Fruit fly (Drosophila melanogaster) whole organism, embryonic: ENCODE data around the gene CG7333.
A peak's percentile ranks its signal among the peaks of the same experiment; 100 is the strongest.

Experiments used
- BtbVII ChIP-seq: fragments of 200-800 bp; sonication (Bioruptor generic); optimal IDR thresholded peaks from 3 replicates; lab custom pipeline; 2017; ENCODE audit warnings: missing biosample characterization, mild to moderate bottlenecking, missing genetic modification characterization
- CG10462 ChIP-seq: fragments of 200-800 bp; sonication (Bioruptor generic); optimal IDR thresholded peaks from 2 replicates; lab custom pipeline; 2016; ENCODE audit warnings: missing biosample characterization, missing genetic modification characterization
- CG11560 ChIP-seq: fragments of 200-800 bp; sonication (Bioruptor generic); IDR thresholded peaks from 3 replicates; pipeline ENCODE4 v1.3.6; 2022; ENCODE audit warnings: missing biosample characterization, missing genetic modification characterization
- CG12104 ChIP-seq: fragments of 200-800 bp; sonication (Bioruptor generic); optimal IDR thresholded peaks from 3 replicates; lab custom pipeline; 2016; ENCODE audit warnings: missing biosample characterization, missing genetic modification characterization
- CG13287 ChIP-seq: fragments of 200-800 bp; sonication (Bioruptor generic); IDR thresholded peaks from 2 replicates; pipeline ENCODE4 v1.3.6; 2022; ENCODE audit warnings: missing biosample characterization, missing genetic modification characterization; ENCODE audit not compliant: partially characterized antibody
- CG15011 ChIP-seq: fragments of 200-800 bp; sonication (Bioruptor generic); optimal IDR thresholded peaks from 3 replicates; lab custom pipeline; 2018; ENCODE audit warnings: missing biosample characterization, mild to moderate bottlenecking, missing genetic modification characterization
- CG1602 ChIP-seq: fragments of 200-800 bp; sonication (Bioruptor generic); optimal IDR thresholded peaks from 3 replicates; lab custom pipeline; 2016; ENCODE audit warnings: missing biosample characterization, missing genetic modification characterization
- CG16779 ChIP-seq: fragments of 200-800 bp; sonication (Bioruptor generic); IDR thresholded peaks from 2 replicates; pipeline ENCODE4 v1.3.6; 2022; ENCODE audit warnings: missing biosample characterization, missing genetic modification characterization
- CG16813 ChIP-seq: fragments of 200-800 bp; sonication (Bioruptor generic); IDR thresholded peaks from 3 replicates; pipeline ENCODE4 v1.3.6; 2022; ENCODE audit warnings: missing biosample characterization, missing genetic modification characterization; ENCODE audit not compliant: partially characterized antibody
- CG17385 ChIP-seq: fragments of 200-800 bp; sonication (Bioruptor generic); optimal IDR thresholded peaks from 3 replicates; lab custom pipeline; 2018; ENCODE audit warnings: missing biosample characterization, mild to moderate bottlenecking, missing genetic modification characterization
- CG30020 ChIP-seq: fragments of 200-800 bp; optimal IDR thresholded peaks from 2 replicates; lab custom pipeline; 2019; ENCODE audit warnings: missing biosample characterization, mild to moderate bottlenecking, missing genetic modification characterization, moderate library complexity
- CG31365 ChIP-seq: fragments of 200-800 bp; sonication (Bioruptor generic); optimal IDR thresholded peaks from 2 replicates; lab custom pipeline; 2018; ENCODE audit warnings: missing biosample characterization, mild to moderate bottlenecking, missing genetic modification characterization
- CG32532 ChIP-seq: fragments of 200-800 bp; sonication (Bioruptor generic); IDR thresholded peaks from 2 replicates; pipeline ENCODE4 v1.3.6; 2022; ENCODE audit warnings: missing biosample characterization, missing genetic modification characterization
- CG34224 ChIP-seq: fragments of 200-800 bp; sonication (Bioruptor generic); IDR thresholded peaks from 3 replicates; pipeline ENCODE4 v1.3.6; 2022; ENCODE audit warnings: missing biosample characterization, missing genetic modification characterization; ENCODE audit not compliant: partially characterized antibody
- CG6813 ChIP-seq: fragments of 200-800 bp; sonication (Bioruptor generic); optimal IDR thresholded peaks from 2 replicates; lab custom pipeline; 2017; ENCODE audit warnings: missing biosample characterization, missing genetic modification characterization, mild to moderate bottlenecking, moderate library complexity, missing genetic modification reagents
- CG6854 ChIP-seq: fragments of 200-800 bp; sonication (Bioruptor generic); optimal IDR thresholded peaks from 3 replicates; lab custom pipeline; 2017; ENCODE audit warnings: missing biosample characterization, mild to moderate bottlenecking, missing genetic modification characterization
- CG7987 ChIP-seq: fragments of 200-800 bp; sonication (Bioruptor generic); optimal IDR thresholded peaks from 2 replicates; lab custom pipeline; 2018; ENCODE audit warnings: missing biosample characterization, mild to moderate bottlenecking, missing genetic modification characterization, moderate library complexity
- CG8478 ChIP-seq: fragments of >200 bp; optimal IDR thresholded peaks from 2 replicates; lab custom pipeline; 2018
- CG9817 ChIP-seq: fragments of 200-800 bp; sonication (Bioruptor generic); optimal IDR thresholded peaks from 2 replicates; lab custom pipeline; 2018; ENCODE audit warnings: missing biosample characterization, mild to moderate bottlenecking, missing genetic modification characterization, moderate library complexity
- CkIIα-i1 ChIP-seq: fragments of 200-800 bp; sonication (Bioruptor generic); IDR thresholded peaks from 2 replicates; pipeline ENCODE4 v1.3.6; 2022; ENCODE audit warnings: missing biosample characterization, missing genetic modification characterization
- D19A ChIP-seq: fragments of 200-800 bp; optimal IDR thresholded peaks from 3 replicates; lab custom pipeline; 2019; ENCODE audit warnings: missing biosample characterization, mild to moderate bottlenecking, missing genetic modification characterization, moderate library complexity
- Doc2 ChIP-seq: fragments of 200-800 bp; sonication (Bioruptor generic); IDR thresholded peaks from 2 replicates; pipeline ENCODE4 v1.3.6; 2022; ENCODE audit warnings: missing biosample characterization, missing genetic modification characterization
- Eip74EF ChIP-seq, 2 experiments: fragments of 200-800 bp in 1 of 2; fragments of >200 bp in 1 of 2; sonication (Bioruptor generic) in 1 of 2; optimal IDR thresholded peaks; 2 replicates each; lab custom pipeline; 2017 to 2019; ENCODE audit warnings: missing biosample characterization in 2 of 2, missing genetic modification characterization in 2 of 2, mild to moderate bottlenecking in 1 of 2, moderate library complexity in 1 of 2
- Fer1 ChIP-seq: fragments of 200-800 bp; sonication (Bioruptor generic); optimal IDR thresholded peaks from 2 replicates; lab custom pipeline; 2017; ENCODE audit warnings: missing biosample characterization, mild to moderate bottlenecking, missing genetic modification characterization
- Hr39 ChIP-seq: fragments of >200 bp; optimal IDR thresholded peaks from 2 replicates; lab custom pipeline; 2017
- Ptx1 ChIP-seq: fragments of 200-800 bp; sonication (Bioruptor generic); IDR thresholded peaks from 2 replicates; pipeline ENCODE4 v1.3.6; 2022; ENCODE audit warnings: missing biosample characterization, missing genetic modification characterization
- Sry-δ ChIP-seq: fragments of 200-800 bp; sonication (Bioruptor generic); optimal IDR thresholded peaks from 2 replicates; lab custom pipeline; 2016; ENCODE audit warnings: missing biosample characterization, missing genetic modification characterization
- btn ChIP-seq: fragments of 200-800 bp; sonication (Bioruptor generic); optimal IDR thresholded peaks from 2 replicates; lab custom pipeline; 2016; ENCODE audit warnings: missing biosample characterization, missing genetic modification characterization
- cas ChIP-seq: fragments of 200-800 bp; sonication (Bioruptor generic); IDR thresholded peaks from 2 replicates; pipeline ENCODE4 v1.3.6; 2022; ENCODE audit warnings: missing biosample characterization, missing genetic modification characterization
- corto ChIP-seq: fragments of 200-800 bp; sonication (Bioruptor generic); optimal IDR thresholded peaks from 2 replicates; lab custom pipeline; 2016; ENCODE audit warnings: missing biosample characterization, mild to moderate bottlenecking, missing genetic modification characterization, moderate library complexity
- da ChIP-seq: fragments of 200-800 bp; sonication (Bioruptor generic); optimal IDR thresholded peaks from 2 replicates; lab custom pipeline; 2016; ENCODE audit warnings: missing biosample characterization, missing genetic modification characterization
- danr ChIP-seq: fragments of 200-800 bp; sonication (Bioruptor generic); IDR thresholded peaks from 2 replicates; pipeline ENCODE4 v1.3.6; 2022; ENCODE audit warnings: missing biosample characterization, missing genetic modification characterization
- ewg ChIP-seq: fragments of 200-800 bp; sonication (Bioruptor generic); optimal IDR thresholded peaks from 3 replicates; lab custom pipeline; 2017; ENCODE audit warnings: mild to moderate bottlenecking, missing biosample characterization, missing genetic modification reagents, missing genetic modification characterization
- gcm ChIP-seq: fragments of 200-800 bp; sonication (Bioruptor generic); optimal IDR thresholded peaks from 2 replicates; lab custom pipeline; 2019; ENCODE audit warnings: missing biosample characterization, mild to moderate bottlenecking, missing genetic modification characterization, moderate library complexity
- grau ChIP-seq: fragments of 200-800 bp; optimal IDR thresholded peaks from 3 replicates; lab custom pipeline; 2019; ENCODE audit warnings: missing biosample characterization, mild to moderate bottlenecking, missing genetic modification characterization, moderate library complexity
- insv ChIP-seq, 2 experiments: fragments of 200-800 bp; sonication (Bioruptor generic); optimal IDR thresholded peaks; 3 replicates each; lab custom pipeline; 2016 to 2018; ENCODE audit warnings: missing biosample characterization in 2 of 2, missing genetic modification characterization in 2 of 2
- kni ChIP-seq: fragments of 200-800 bp; sonication (Bioruptor generic); optimal IDR thresholded peaks from 3 replicates; lab custom pipeline; 2017; ENCODE audit warnings: mild to moderate bottlenecking, missing biosample characterization, missing genetic modification reagents, missing genetic modification characterization
- knrl ChIP-seq: fragments of 200-800 bp; sonication (Bioruptor generic); IDR thresholded peaks from 3 replicates; pipeline ENCODE4 v1.3.6; 2022; ENCODE audit warnings: missing biosample characterization, missing genetic modification characterization; ENCODE audit not compliant: partially characterized antibody
- onecut ChIP-seq: fragments of 200-800 bp; sonication (Bioruptor generic); IDR thresholded peaks from 2 replicates; pipeline ENCODE4 v1.3.6; 2022; ENCODE audit warnings: missing biosample characterization, missing genetic modification characterization
- org-1 ChIP-seq: fragments of 200-800 bp; sonication (Bioruptor generic); optimal IDR thresholded peaks from 2 replicates; lab custom pipeline; 2017; ENCODE audit warnings: missing biosample characterization, missing genetic modification characterization
- pan ChIP-seq, 4 experiments: fragments of >200 bp in 3 of 4; fragments of 200-800 bp in 1 of 4; sonication (Bioruptor generic) in 1 of 4; optimal IDR thresholded peaks in 3 of 4; IDR thresholded peaks in 1 of 4; 2 replicates each; pipeline versions ENCODE4 v1.3.6 to Lab custom; 2017 to 2022; ENCODE audit warnings: missing biosample characterization in 2 of 4, missing genetic modification characterization in 2 of 4, mixed read lengths in 1 of 4
- pfk ChIP-seq: fragments of 200-800 bp; sonication (Bioruptor generic); optimal IDR thresholded peaks from 2 replicates; lab custom pipeline; 2018; ENCODE audit warnings: missing biosample characterization, mild to moderate bottlenecking, missing genetic modification characterization, moderate library complexity
- pho ChIP-seq: fragments of 200-800 bp; sonication (Bioruptor generic); optimal IDR thresholded peaks from 2 replicates; lab custom pipeline; 2016; ENCODE audit warnings: missing biosample characterization, missing genetic modification characterization
- pum ChIP-seq: fragments of 200-800 bp; sonication (Bioruptor generic); optimal IDR thresholded peaks from 2 replicates; lab custom pipeline; 2016; ENCODE audit warnings: missing biosample characterization, missing genetic modification characterization
- shn ChIP-seq: fragments of 200-800 bp; sonication (Bioruptor generic); optimal IDR thresholded peaks from 3 replicates; lab custom pipeline; 2016; ENCODE audit warnings: missing biosample characterization, missing genetic modification characterization
- sima ChIP-seq: fragments of 200-800 bp; sonication (Bioruptor generic); optimal IDR thresholded peaks from 2 replicates; lab custom pipeline; 2016; ENCODE audit warnings: missing biosample characterization, missing genetic modification characterization
- slbo ChIP-seq: fragments of 200-800 bp; sonication (Bioruptor generic); IDR thresholded peaks from 2 replicates; pipeline ENCODE4 v1.3.6; 2022; ENCODE audit warnings: missing biosample characterization, missing genetic modification characterization
- sr ChIP-seq: fragments of 200-800 bp; sonication (Bioruptor generic); IDR thresholded peaks from 3 replicates; pipeline ENCODE4 v1.3.6; 2022; ENCODE audit warnings: missing biosample characterization, missing genetic modification characterization
- tna ChIP-seq: fragments of 200-800 bp; sonication (Bioruptor generic); IDR thresholded peaks from 2 replicates; pipeline ENCODE4 v1.3.6; 2022; ENCODE audit warnings: missing biosample characterization, missing genetic modification characterization; ENCODE audit not compliant: partially characterized antibody
- zfh2 ChIP-seq: fragments of 200-800 bp; sonication (Bioruptor generic); optimal IDR thresholded peaks from 2 replicates; lab custom pipeline; 2016; ENCODE audit warnings: missing biosample characterization, missing genetic modification characterization

CG7333 gene

dm6 chr3R:19584818-19585217, 15.6 kb upstream of the CG7333 start (continued):
- no peak for TF ChIP-seq pan (optimal IDR thresholded peaks at IDR 0.05; lab: Kevin White, UChicago)
- TF ChIP-seq pan (GFP tag; optimal IDR thresholded peaks at IDR 0.05 in 1 of 2, IDR thresholded peaks at IDR 0.05 in 1 of 2), result peak in 1 of 2 experiments; percentile 74
- no peak for TF ChIP-seq CG16779 (GFP tag; lab: Robert Waterston, UW)
- TF ChIP-seq CG31365, result peak; percentile 78
- TF ChIP-seq gcm (GFP tag; lab: Kevin White, UChicago), result peak; percentile 90
- TF ChIP-seq grau (tag; lab: Kevin White, UChicago), result no peak
- TF ChIP-seq Eip74EF (GFP tag; optimal IDR thresholded peaks at IDR 0.05; lab: Kevin White, UChicago), result peak in 1 of 2 experiments; percentile 56
- TF ChIP-seq shn, result peak; percentile 80
- peak; percentile 91 for TF ChIP-seq org-1
- TF ChIP-seq CG9817 (tag; lab: Kevin White, UChicago), result peak; percentile 49
- peak; percentile 87 for TF ChIP-seq onecut (GFP tag; lab: Robert Waterston, UW)
- TF ChIP-seq D19A, result peak; percentile 74
- peak; percentile 99 for TF ChIP-seq kni (GFP tag; lab: Kevin White, UChicago)
- peak; percentile 84 for TF ChIP-seq CG6854
- no peak for TF ChIP-seq cas (GFP tag; lab: Robert Waterston, UW)
- no peak for TF ChIP-seq CG8478 (lab: Kevin White, UChicago)
- peak; percentile 91 for TF ChIP-seq CG12104 (GFP tag; lab: Kevin White, UChicago)
- peak; percentile 66 for TF ChIP-seq pfk (GFP tag; lab: Kevin White, UChicago)
- TF ChIP-seq Sry-δ (GFP tag; lab: Kevin White, UChicago), result peak; percentile 42
- TF ChIP-seq BtbVII (GFP tag; lab: Kevin White, UChicago), result peak; percentile 90
- no peak for TF ChIP-seq tna (GFP tag; lab: Robert Waterston, UW)
- TF ChIP-seq CG30020 (tag; lab: Kevin White, UChicago), result no peak
- TF ChIP-seq CG7987 (GFP tag; lab: Kevin White, UChicago), result peak; percentile 96
- TF ChIP-seq CG6813, result peak; percentile 96
- TF ChIP-seq Hr39 (lab: Kevin White, UChicago), result no peak
- peak; percentile 68 for TF ChIP-seq CG10462 (GFP tag; lab: Kevin White, UChicago)
- peak in 1 of 2 experiments; percentile 52 for TF ChIP-seq insv (GFP tag; optimal IDR thresholded peaks at IDR 0.05; lab: Kevin White, UChicago)
- peak; percentile 81 for TF ChIP-seq CG1602 (GFP tag; lab: Kevin White, UChicago)
- TF ChIP-seq sr (GFP tag; lab: Robert Waterston, UW), result peak; percentile 57; the same call in 2 of the 3 replicates
- TF ChIP-seq CG11560, result no peak
- peak; percentile 69 for TF ChIP-seq ewg
- no peak for TF ChIP-seq CG32532 (GFP tag; lab: Robert Waterston, UW)
- TF ChIP-seq CG15011, result peak; percentile 90
- no peak for TF ChIP-seq knrl (GFP tag; lab: Robert Waterston, UW)
- peak; percentile 51 for TF ChIP-seq pum (GFP tag; lab: Kevin White, UChicago)
- TF ChIP-seq CG13287 (GFP tag; lab: Robert Waterston, UW), result no peak
- TF ChIP-seq Fer1 (GFP tag; lab: Kevin White, UChicago), result peak; percentile 91
- peak; percentile 47 for TF ChIP-seq pho
- peak; percentile 86 for TF ChIP-seq btn (GFP tag; lab: Kevin White, UChicago)
- 0 out of 2 replicates have a peak, but pooled peaks have one; percentile 42 for TF ChIP-seq Doc2 (GFP tag; lab: Robert Waterston, UW)
- no peak for TF ChIP-seq CG34224
- no peak for TF ChIP-seq CG16813 (GFP tag; lab: Robert Waterston, UW)
- TF ChIP-seq Ptx1 (GFP tag; lab: Robert Waterston, UW), result no peak; the same call in 1 of the 2 replicates
- peak; percentile 74 for TF ChIP-seq da
- no peak for TF ChIP-seq CkIIα-i1 (GFP tag; lab: Robert Waterston, UW)
- TF ChIP-seq sima (GFP tag; lab: Kevin White, UChicago), result peak; percentile 15
- no peak; the same call in 1 of the 2 replicates for TF ChIP-seq slbo (GFP tag; lab: Robert Waterston, UW)
- no peak for TF ChIP-seq corto (GFP tag; lab: Kevin White, UChicago)
- peak; percentile 77 for TF ChIP-seq CG17385 (GFP tag; lab: Kevin White, UChicago)
- no peak for TF ChIP-seq zfh2 (GFP tag; lab: Kevin White, UChicago)
- TF ChIP-seq danr (GFP tag; lab: Robert Waterston, UW), result peak; percentile 33; the same call in 1 of the 2 replicates
